Fruit fly (Drosophila melanogaster): ENCODE measurements around the gene CG43219.

Gene CG43219

dm6 chr3L:21267862-21268385, 47.7 kb downstream of the CG43219 start, which contains the start of gene CG9391:
Gene CG9391, minus strand, starts transcription at chr3L:21268335.
- TF ChIP-seq ttk (optimal IDR thresholded peaks at IDR 0.05): no peak
- no peak for TF ChIP-seq Sin3A (optimal IDR thresholded peaks at IDR 0.05)
- TF ChIP-seq h (optimal IDR thresholded peaks at IDR 0.05): no peak
- TF ChIP-seq insv (optimal IDR thresholded peaks at IDR 0.05): no peak
- no peak for TF ChIP-seq Myc (optimal IDR thresholded peaks at IDR 0.05)
- TF ChIP-seq psq (optimal IDR thresholded peaks at IDR 0.05): no peak

dm6 chr3L:21270480-21270879, 50.3 kb downstream of the CG43219 start, which contains the start of gene CG9389:
Gene CG9389, minus strand, starts transcription at chr3L:21270580.
- no peak for TF ChIP-seq ttk (optimal IDR thresholded peaks at IDR 0.05)
